Worm (Caenorhabditis elegans) whole organism, late embryonic: ENCODE measurements around the gene sri-20.

Experiments
- C38D4.7 ChIP-seq: fragments of 200-800 bp; sonication (Bioruptor generic); optimal IDR thresholded peaks from 2 replicates; lab custom pipeline; 2018; ENCODE audit warnings: mild to moderate bottlenecking, missing genetic modification characterization, moderate library complexity, missing compliant biosample characterization
- K09A11.1 ChIP-seq: sonication (generic microtip); optimal IDR thresholded peaks from 2 replicates; lab custom pipeline; 2017; ENCODE audit warnings: antibody characterized with exemption, mild to moderate bottlenecking, missing genetic modification characterization, missing compliant biosample characterization; ENCODE audit not compliant: insufficient read depth
- T23F11.4 ChIP-seq: fragments of 200-800 bp; sonication (Bioruptor generic); optimal IDR thresholded peaks from 2 replicates; lab custom pipeline; 2018; ENCODE audit warnings: mild to moderate bottlenecking, missing genetic modification characterization, missing compliant biosample characterization
- ahr-1 ChIP-seq: sonication (generic microtip); optimal IDR thresholded peaks from 2 replicates; lab custom pipeline; 2016; ENCODE audit warnings: missing genetic modification characterization, missing compliant biosample characterization
- ama-1 ChIP-seq: fragments of 150-350 bp; optimal IDR thresholded peaks from 2 replicates; lab custom pipeline; 2014
- ceh-14 ChIP-seq: sonication (generic microtip); optimal IDR thresholded peaks from 2 replicates; lab custom pipeline; 2016; ENCODE audit warnings: missing genotype, missing genetic modification characterization, missing compliant biosample characterization
- ceh-2 ChIP-seq: sonication (generic microtip); optimal IDR thresholded peaks from 2 replicates; lab custom pipeline; 2016; ENCODE audit warnings: missing genotype, missing genetic modification characterization, missing compliant biosample characterization
- ceh-31 ChIP-seq: sonication (generic microtip); optimal IDR thresholded peaks from 2 replicates; lab custom pipeline; 2016; ENCODE audit warnings: missing genetic modification characterization, missing compliant biosample characterization
- ceh-34 ChIP-seq: sonication (generic microtip); optimal IDR thresholded peaks from 2 replicates; lab custom pipeline; 2016; ENCODE audit warnings: mild to moderate bottlenecking, missing genetic modification characterization, missing compliant biosample characterization
- ceh-48 ChIP-seq: sonication (generic microtip); optimal IDR thresholded peaks from 2 replicates; lab custom pipeline; 2016; ENCODE audit warnings: missing genetic modification characterization, inconsistent platforms, missing compliant biosample characterization
- dmd-4 ChIP-seq: sonication (generic microtip); optimal IDR thresholded peaks from 2 replicates; lab custom pipeline; 2016; ENCODE audit warnings: borderline replicate concordance, missing genetic modification characterization, missing compliant biosample characterization
- elt-2 ChIP-seq: sonication (generic microtip); optimal IDR thresholded peaks from 2 replicates; lab custom pipeline; 2016; ENCODE audit warnings: missing genetic modification reagents, missing genetic modification characterization, missing compliant biosample characterization
- elt-4 ChIP-seq: sonication (generic microtip); optimal IDR thresholded peaks from 2 replicates; lab custom pipeline; 2016; ENCODE audit warnings: missing genetic modification characterization, missing compliant biosample characterization
- ets-4 ChIP-seq: sonication (generic microtip); optimal IDR thresholded peaks from 2 replicates; lab custom pipeline; 2016; ENCODE audit warnings: missing genetic modification characterization, missing compliant biosample characterization
- fkh-6 ChIP-seq: sonication (generic microtip); optimal IDR thresholded peaks from 2 replicates; lab custom pipeline; 2016; ENCODE audit warnings: missing genetic modification characterization, missing compliant biosample characterization
- hlh-13 ChIP-seq: fragments of 200-800 bp; sonication (Bioruptor generic); optimal IDR thresholded peaks from 2 replicates; lab custom pipeline; 2018; ENCODE audit warnings: mild to moderate bottlenecking, missing genetic modification characterization, missing compliant biosample characterization
- hlh-15 ChIP-seq: sonication (generic microtip); optimal IDR thresholded peaks from 2 replicates; lab custom pipeline; 2016; ENCODE audit warnings: missing genetic modification characterization, missing compliant biosample characterization
- hlh-6 ChIP-seq: sonication (generic microtip); optimal IDR thresholded peaks from 2 replicates; lab custom pipeline; 2016; ENCODE audit warnings: missing genotype, missing genetic modification characterization, missing compliant biosample characterization
- lim-6 ChIP-seq: sonication (generic microtip); optimal IDR thresholded peaks from 2 replicates; lab custom pipeline; 2016; ENCODE audit warnings: missing genetic modification characterization, missing compliant biosample characterization
- madf-2 ChIP-seq: sonication (generic microtip); optimal IDR thresholded peaks from 2 replicates; lab custom pipeline; 2017; ENCODE audit warnings: missing genetic modification characterization, missing compliant biosample characterization
- nhr-11 ChIP-seq: fragments of 150-350 bp; optimal IDR thresholded peaks from 2 replicates; lab custom pipeline; 2014; ENCODE audit warnings: missing biosample characterization, missing genetic modification characterization
- nhr-232 ChIP-seq: sonication (generic microtip); optimal IDR thresholded peaks from 2 replicates; lab custom pipeline; 2016; ENCODE audit warnings: missing genetic modification characterization, missing compliant biosample characterization
- odd-2 ChIP-seq: sonication (generic microtip); optimal IDR thresholded peaks from 2 replicates; lab custom pipeline; 2017; ENCODE audit warnings: antibody characterized with exemption, mild to moderate bottlenecking, missing genetic modification characterization, missing compliant biosample characterization
- pag-3 ChIP-seq: sonication (generic microtip); optimal IDR thresholded peaks from 2 replicates; lab custom pipeline; 2016; ENCODE audit warnings: missing compliant biosample characterization, missing genetic modification characterization, borderline replicate concordance
- pat-9 ChIP-seq: fragments of 200-800 bp; sonication (Bioruptor generic); optimal IDR thresholded peaks from 2 replicates; lab custom pipeline; 2018; ENCODE audit warnings: mild to moderate bottlenecking, missing genetic modification characterization, moderate library complexity, missing compliant biosample characterization
- pax-1 ChIP-seq: fragments of 150-350 bp; optimal IDR thresholded peaks from 2 replicates; lab custom pipeline; 2014; ENCODE audit warnings: missing biosample characterization, missing genetic modification characterization
- ref-2 ChIP-seq: sonication (generic microtip); optimal IDR thresholded peaks from 2 replicates; lab custom pipeline; 2016; ENCODE audit warnings: missing genetic modification characterization, missing compliant biosample characterization
- rnt-1 ChIP-seq: sonication (generic microtip); optimal IDR thresholded peaks from 2 replicates; lab custom pipeline; 2016; ENCODE audit warnings: missing genetic modification characterization, missing compliant biosample characterization
- sox-4 ChIP-seq: sonication (generic microtip); optimal IDR thresholded peaks from 2 replicates; lab custom pipeline; 2017; ENCODE audit warnings: mild to moderate bottlenecking, missing genetic modification characterization, inconsistent platforms, missing compliant biosample characterization
- tbx-2 ChIP-seq: sonication (generic microtip); optimal IDR thresholded peaks from 2 replicates; lab custom pipeline; 2016; ENCODE audit warnings: missing genetic modification characterization, missing compliant biosample characterization
- tbx-7 ChIP-seq: sonication (generic microtip); optimal IDR thresholded peaks from 2 replicates; lab custom pipeline; 2016; ENCODE audit warnings: missing genotype, missing genetic modification characterization, missing compliant biosample characterization
- ttx-3 ChIP-seq: sonication (generic microtip); optimal IDR thresholded peaks from 2 replicates; lab custom pipeline; 2016; ENCODE audit warnings: missing genetic modification reagents, missing genetic modification characterization, missing compliant biosample characterization
- unc-3 ChIP-seq, 2 experiments: fragments of 200-800 bp in 1 of 2; sonication (Bioruptor generic) in 1 of 2; sonication (generic microtip) in 1 of 2; conservative IDR thresholded peaks in 1 of 2; optimal IDR thresholded peaks in 1 of 2; 2 replicates each; pipeline versions ENCODE4 v1.3.6 to Lab custom; 2016 to 2022; ENCODE audit warnings: missing compliant biosample characterization in 2 of 2, missing genetic modification characterization in 2 of 2, missing genetic modification reagents in 1 of 2
- unc-42 ChIP-seq: sonication (generic microtip); optimal IDR thresholded peaks from 2 replicates; lab custom pipeline; 2016; ENCODE audit warnings: missing genotype, missing genetic modification characterization, missing compliant biosample characterization
- unc-86 ChIP-seq: sonication (generic microtip); optimal IDR thresholded peaks from 2 replicates; lab custom pipeline; 2016; ENCODE audit warnings: missing genetic modification characterization, missing compliant biosample characterization
- ztf-16 ChIP-seq: sonication (generic microtip); optimal IDR thresholded peaks from 2 replicates; lab custom pipeline; 2017; ENCODE audit warnings: missing genetic modification characterization, missing compliant biosample characterization

sri-20 gene

ce11 chrV:10355773-10356335, 12.5 kb upstream of the sri-20 start, which contains the start of gene sluh-7 (continued):
- TF ChIP-seq hlh-13 (GFP tag; lab: Kevin White, UChicago) = no peak
- TF ChIP-seq ref-2 (tag; lab: Kevin White, UChicago) = peak; percentile 88
- peak; percentile 79 for TF ChIP-seq fkh-6 (tag; lab: Kevin White, UChicago)
- TF ChIP-seq pat-9 (tag; lab: Kevin White, UChicago) = no peak
- TF ChIP-seq T23F11.4 = no peak
- TF ChIP-seq ceh-14 (tag; lab: Kevin White, UChicago) = peak; percentile 73
- no peak for TF ChIP-seq pax-1 (tag; lab: Kevin White, UChicago)
- peak; percentile 37 for TF ChIP-seq ztf-16 (tag; lab: Kevin White, UChicago)
- no peak for TF ChIP-seq K09A11.1 (tag; lab: Kevin White, UChicago)
- TF ChIP-seq ceh-31 (tag; lab: Kevin White, UChicago) = peak; percentile 96
- TF ChIP-seq ttx-3 = peak; percentile 44
- TF ChIP-seq nhr-232 (tag; lab: Kevin White, UChicago) = no peak
- TF ChIP-seq ceh-48 = no peak
- TF ChIP-seq ets-4 (tag; lab: Kevin White, UChicago) = peak; percentile 90
- TF ChIP-seq ceh-2 (tag; lab: Kevin White, UChicago) = peak; percentile 96
- TF ChIP-seq odd-2 = no peak
- TF ChIP-seq, all 69 proteins: peak for 29

- no peak for TF ChIP-seq pag-3 (tag; lab: Kevin White, UChicago)
- TF ChIP-seq ceh-14 (tag; lab: Kevin White, UChicago) = no peak
Measured at ce11 chrV:10357467-10357953, 10.8 kb upstream of the sri-20 start, which contains the start of gene ceeh-2. Gene ceeh-2 (minus strand): TSS chrV:10357903.

DNA sequence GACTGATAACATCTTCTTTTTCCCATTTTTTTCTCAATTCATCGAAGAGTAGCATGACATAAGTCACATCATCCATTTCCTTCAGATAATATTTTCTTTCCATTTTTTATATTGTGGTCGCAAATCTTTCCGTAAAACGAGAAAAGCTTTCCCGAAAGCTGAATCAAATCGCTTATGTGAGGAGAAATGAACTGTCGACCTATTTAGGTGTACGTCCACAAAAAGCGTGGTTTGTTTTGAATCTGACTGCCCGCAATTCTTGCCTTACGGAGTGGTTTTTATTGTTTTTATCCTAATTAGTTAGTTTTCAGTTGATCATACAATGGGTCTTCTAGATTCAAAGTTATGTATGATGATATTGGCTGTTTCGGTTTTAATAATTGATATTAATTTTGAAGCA, 10.1 kb upstream of the sri-20 start, which contains the start of gene ttll-15:
ttll-15 (plus strand) TSS at position 301 of the 400 bp plus-strand sequence.
- TF ChIP-seq sox-4 (tag; lab: Kevin White, UChicago) (no peak), ttx-3 (no peak), nhr-11 (tag; lab: Kevin White, UChicago) (no peak), elt-2 (tag; lab: Kevin White, UChicago) (no peak), lim-6 (tag; lab: Kevin White, UChicago) (no peak)

ce11 chrV:10360186-10360585, 8.2 kb upstream of the sri-20 start:
- no peak for TF ChIP-seq elt-4 (tag; lab: Kevin White, UChicago)
- TF ChIP-seq ama-1 (lab: Kevin White, UChicago) = no peak
- TF ChIP-seq ceh-34 (tag; lab: Kevin White, UChicago) = no peak
- TF ChIP-seq hlh-15 (tag; lab: Kevin White, UChicago) = no peak
- TF ChIP-seq hlh-6 (tag; lab: Kevin White, UChicago) = no peak
- TF ChIP-seq unc-3 (GFP tag; conservative IDR thresholded peaks at IDR 0.05; lab: Robert Waterston, UW) = no peak
- no peak for TF ChIP-seq unc-3 (tag; optimal IDR thresholded peaks at IDR 0.05; lab: Kevin White, UChicago)
- no peak for TF ChIP-seq dmd-4 (tag; lab: Kevin White, UChicago)
- TF ChIP-seq ahr-1 (tag; lab: Kevin White, UChicago) = no peak
- TF ChIP-seq C38D4.7 = no peak
- no peak for TF ChIP-seq tbx-7
- no peak for TF ChIP-seq unc-86 (tag; lab: Kevin White, UChicago)
- no peak for TF ChIP-seq ztf-16 (tag; lab: Kevin White, UChicago)
- TF ChIP-seq tbx-2 = no peak
- no peak for TF ChIP-seq madf-2
- no peak for TF ChIP-seq rnt-1 (tag; lab: Kevin White, UChicago)
- TF ChIP-seq unc-42 (tag; lab: Kevin White, UChicago) = no peak
